Worm (Caenorhabditis elegans) whole organism, L1 larva: ENCODE measurements around the gene ZK1290.7.

ENCODE experiments used
- C16A3.4 ChIP-seq: fragments of 150-350 bp; optimal IDR thresholded peaks from 2 replicates; lab custom pipeline; 2014; ENCODE audit warnings: missing biosample characterization, missing genetic modification characterization
- F16B12.6 ChIP-seq: fragments of 150-350 bp; optimal IDR thresholded peaks from 2 replicates; lab custom pipeline; 2014; ENCODE audit warnings: missing biosample characterization, missing genetic modification characterization
- alr-1 ChIP-seq: fragments of 200-800 bp; sonication (Bioruptor generic); optimal IDR thresholded peaks from 2 replicates; lab custom pipeline; 2018; ENCODE audit warnings: borderline replicate concordance, mild to moderate bottlenecking, missing genetic modification characterization, missing compliant biosample characterization
- aly-2 ChIP-seq: fragments of 150-350 bp; optimal IDR thresholded peaks from 2 replicates; lab custom pipeline; 2014; ENCODE audit warnings: missing biosample characterization, missing genetic modification characterization
- ama-1 ChIP-seq: fragments of 150-350 bp; optimal IDR thresholded peaks from 2 replicates; lab custom pipeline; 2014
- ceh-88 ChIP-seq: fragments of 200-800 bp; sonication (Bioruptor generic); IDR thresholded peaks from 2 replicates; pipeline ENCODE4 v1.3.6; 2022; ENCODE audit warnings: missing genetic modification characterization, missing compliant biosample characterization
- dsc-1 ChIP-seq: sonication (generic microtip); optimal IDR thresholded peaks from 2 replicates; lab custom pipeline; 2016; ENCODE audit warnings: mild to moderate bottlenecking, missing genetic modification characterization, missing compliant biosample characterization
- efl-1 ChIP-seq, 4 experiments: fragments of 150-350 bp; optimal IDR thresholded peaks in 3 of 4; peaks in 1 of 4; 1 replicate in 1 of 4; 2 replicates in 3 of 4; lab custom pipeline; 2014; ENCODE audit warnings: missing biosample characterization in 2 of 4, missing genetic modification characterization in 2 of 4, missing genetic modification reagents in 2 of 4
- efl-3 ChIP-seq: fragments of 200-800 bp; sonication (Bioruptor generic); optimal IDR thresholded peaks from 2 replicates; lab custom pipeline; 2018; ENCODE audit warnings: mild to moderate bottlenecking, missing genetic modification characterization, missing compliant biosample characterization
- egl-27 ChIP-seq, 2 experiments: fragments of 150-350 bp in 1 of 2; sonication (generic microtip); optimal IDR thresholded peaks; 3 replicates each; lab custom pipeline; 2017 to 2018; ENCODE audit warnings: missing biosample characterization in 2 of 2, missing genetic modification characterization in 2 of 2, missing genetic modification reagents in 2 of 2
- ets-5 ChIP-seq: fragments of 200-800 bp; sonication (Bioruptor generic); IDR thresholded peaks from 2 replicates; pipeline ENCODE4 v1.3.6; 2022; ENCODE audit warnings: missing genetic modification characterization, missing compliant biosample characterization
- fkh-8 ChIP-seq: sonication (generic microtip); optimal IDR thresholded peaks from 2 replicates; lab custom pipeline; 2016; ENCODE audit warnings: mild to moderate bottlenecking, missing genetic modification characterization, missing compliant biosample characterization
- grh-1 ChIP-seq: fragments of 200-800 bp; sonication (Bioruptor generic); IDR thresholded peaks from 2 replicates; pipeline ENCODE4 v1.3.6; 2022; ENCODE audit warnings: missing genetic modification reagents, missing genetic modification characterization, missing compliant biosample characterization
- lin-13 ChIP-seq: fragments of 150-350 bp; optimal IDR thresholded peaks from 2 replicates; lab custom pipeline; 2014; ENCODE audit warnings: missing biosample characterization, missing genetic modification reagents, missing genetic modification characterization
- lin-35 ChIP-seq, 2 experiments: fragments of 150-350 bp; optimal IDR thresholded peaks; 2 replicates each; lab custom pipeline; 2014; ENCODE audit warnings: missing biosample characterization in 2 of 2, missing genetic modification characterization in 2 of 2, missing genetic modification reagents in 2 of 2
- lir-3 ChIP-seq: sonication (generic microtip); optimal IDR thresholded peaks from 2 replicates; lab custom pipeline; 2016; ENCODE audit warnings: mild to moderate bottlenecking, missing genetic modification characterization, moderate library complexity, missing compliant biosample characterization; ENCODE audit not compliant: poor library complexity
- lsy-2 ChIP-seq, 2 experiments: fragments of 150-350 bp; optimal IDR thresholded peaks; 2 replicates each; lab custom pipeline; 2014; ENCODE audit warnings: missing biosample characterization in 2 of 2, missing genetic modification characterization in 2 of 2
- nhr-20 ChIP-seq: sonication (generic microtip); optimal IDR thresholded peaks from 2 replicates; lab custom pipeline; 2016; ENCODE audit warnings: mild to moderate bottlenecking, missing genetic modification characterization, missing compliant biosample characterization
- nhr-28 ChIP-seq: fragments of 150-350 bp; optimal IDR thresholded peaks from 2 replicates; lab custom pipeline; 2014; ENCODE audit warnings: missing biosample characterization, missing genetic modification characterization
- nhr-76 ChIP-seq: sonication (generic microtip); optimal IDR thresholded peaks from 2 replicates; lab custom pipeline; 2017; ENCODE audit warnings: missing biosample characterization, missing genetic modification characterization
- nhr-85 ChIP-seq: sonication (generic microtip); peaks from one replicate; lab custom pipeline; 2016; ENCODE audit warnings: missing genetic modification characterization, inconsistent platforms, missing compliant biosample characterization
- snpc-4 ChIP-seq: fragments of 150-350 bp; optimal IDR thresholded peaks from 2 replicates; lab custom pipeline; 2014; ENCODE audit warnings: missing biosample characterization, missing genetic modification characterization
- snu-23 ChIP-seq: sonication (generic microtip); optimal IDR thresholded peaks from 2 replicates; lab custom pipeline; 2016; ENCODE audit warnings: missing genetic modification characterization, missing compliant biosample characterization
- sup-37 ChIP-seq: fragments of 200-800 bp; sonication (Bioruptor generic); optimal IDR thresholded peaks from 2 replicates; lab custom pipeline; 2018; ENCODE audit warnings: mild to moderate bottlenecking, missing genetic modification characterization, missing compliant biosample characterization
- swsn-7 ChIP-seq: sonication (generic microtip); optimal IDR thresholded peaks from 2 replicates; lab custom pipeline; 2016; ENCODE audit warnings: missing genetic modification characterization, missing compliant biosample characterization
- tbx-2 ChIP-seq: sonication (generic microtip); optimal IDR thresholded peaks from 2 replicates; lab custom pipeline; 2016; ENCODE audit warnings: missing genetic modification characterization, missing compliant biosample characterization
- tlp-1 ChIP-seq: fragments of 150-350 bp; optimal IDR thresholded peaks from 2 replicates; lab custom pipeline; 2014; ENCODE audit warnings: missing biosample characterization, missing genetic modification characterization
- unc-130 ChIP-seq: fragments of 150-350 bp; optimal IDR thresholded peaks from 2 replicates; lab custom pipeline; 2017; ENCODE audit warnings: missing biosample characterization, missing genetic modification characterization, inconsistent platforms
- unc-30 ChIP-seq: sonication (generic microtip); optimal IDR thresholded peaks from 2 replicates; lab custom pipeline; 2017; ENCODE audit warnings: missing biosample characterization, missing genetic modification characterization
- unc-62 ChIP-seq: fragments of 150-350 bp; optimal IDR thresholded peaks from 2 replicates; lab custom pipeline; 2014; ENCODE audit warnings: missing biosample characterization, missing genetic modification reagents, missing genetic modification characterization
- xbp-1 ChIP-seq: sonication (generic microtip); optimal IDR thresholded peaks from 2 replicates; lab custom pipeline; 2016; ENCODE audit warnings: missing genetic modification characterization, missing compliant biosample characterization
- zip-4 ChIP-seq: fragments of 200-800 bp; sonication (Bioruptor generic); optimal IDR thresholded peaks from 2 replicates; lab custom pipeline; 2018; ENCODE audit warnings: mild to moderate bottlenecking, missing genetic modification characterization, moderate library complexity, missing compliant biosample characterization
- ztf-4 ChIP-seq: fragments of 150-350 bp; optimal IDR thresholded peaks from 2 replicates; lab custom pipeline; 2014; ENCODE audit warnings: missing biosample characterization, missing genetic modification characterization

Gene ZK1290.7

DNA sequence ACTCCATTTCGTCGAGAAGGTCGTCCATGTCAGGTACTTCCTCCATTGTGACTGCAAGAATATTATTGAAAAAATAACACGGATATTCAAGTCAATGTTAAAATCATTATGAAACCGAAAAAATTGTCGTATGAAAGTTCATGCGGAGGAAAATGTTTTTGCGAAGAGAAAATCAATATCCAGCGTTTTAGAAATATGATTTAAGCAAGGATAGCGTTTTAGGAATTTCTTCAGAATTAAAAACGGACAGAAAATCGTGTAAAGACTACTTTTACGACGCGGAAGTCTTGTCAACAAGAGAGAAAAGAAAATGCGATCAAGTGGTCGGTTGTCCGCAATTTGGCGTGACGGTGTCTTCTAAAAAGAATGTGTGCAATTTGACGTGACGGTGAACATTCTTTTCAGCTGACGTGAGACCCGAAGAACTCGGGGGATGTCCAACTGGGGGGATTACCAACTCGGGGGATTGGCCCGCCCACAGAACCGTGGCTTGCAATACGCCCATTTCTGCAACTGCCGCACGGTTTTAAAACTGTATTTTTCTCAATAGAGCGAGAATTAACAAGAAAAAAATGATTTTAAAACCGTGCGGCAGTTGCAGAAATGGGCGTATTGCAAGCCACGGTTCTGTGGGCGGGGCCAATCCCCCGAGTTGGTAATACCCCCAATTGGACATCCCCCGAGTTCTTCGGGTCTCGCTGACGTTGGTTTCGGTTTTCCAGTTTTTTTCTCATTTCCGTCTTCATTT lies 46.7 kb downstream of the ZK1290.7 start, which contains the start of the genes aka-1 and ubc-6 (continued):
- TF ChIP-seq C16A3.4 (tag; lab: Kevin White, UChicago): peak; percentile 78
- peak; percentile 90 for TF ChIP-seq grh-1
- TF ChIP-seq ztf-4 (tag; lab: Kevin White, UChicago): peak; percentile 8
- TF ChIP-seq ets-5 (GFP tag; lab: Robert Waterston, UW): no peak
- TF ChIP-seq zip-4 (GFP tag; lab: Kevin White, UChicago): peak; percentile 50
- peak; percentile 54 for TF ChIP-seq lin-13 (GFP tag; lab: Kevin White, UChicago)
- TF ChIP-seq nhr-76: peak; percentile 30
- TF ChIP-seq lir-3: peak; percentile 71
- peak; percentile 86 for TF ChIP-seq tbx-2
- peak; percentile 93 for TF ChIP-seq nhr-85 (tag; lab: Kevin White, UChicago)
- TF ChIP-seq ama-1 (lab: Kevin White, UChicago): no peak
- TF ChIP-seq sup-37 (GFP tag; lab: Kevin White, UChicago): no peak
- peak; percentile 89 for TF ChIP-seq snu-23 (GFP tag; lab: Kevin White, UChicago)
- peak; percentile 74 to 76 for TF ChIP-seq efl-1 (optimal IDR thresholded peaks at IDR 0.05; lab: Kevin White, UChicago)
- TF ChIP-seq efl-1 (GFP tag; optimal IDR thresholded peaks at IDR 0.05 in 1 of 2; lab: Kevin White, UChicago): peak; percentile 67 to 96
- no peak for TF ChIP-seq unc-62 (GFP tag; lab: Kevin White, UChicago)
- TF ChIP-seq fkh-8 (tag; lab: Kevin White, UChicago): peak; percentile 78
- no peak for TF ChIP-seq efl-3 (GFP tag; lab: Kevin White, UChicago)
- peak; percentile 81 for TF ChIP-seq xbp-1 (tag; lab: Kevin White, UChicago)
- peak; percentile 88 for TF ChIP-seq nhr-20 (tag; lab: Kevin White, UChicago)
- TF ChIP-seq ceh-88: peak; percentile 72
- TF ChIP-seq aly-2: no peak
- no peak for TF ChIP-seq nhr-28 (tag; lab: Kevin White, UChicago)
- peak; percentile 33 for TF ChIP-seq unc-130 (tag; lab: Kevin White, UChicago)
- TF ChIP-seq F16B12.6 (tag; lab: Kevin White, UChicago): peak; percentile 93
- peak; percentile 42 for TF ChIP-seq snpc-4 (tag; lab: Kevin White, UChicago)
- peak; percentile 70 to 84 for TF ChIP-seq lin-35 (GFP tag; optimal IDR thresholded peaks at IDR 0.05; lab: Kevin White, UChicago)
- no peak for TF ChIP-seq tlp-1 (tag; lab: Kevin White, UChicago)
- TF ChIP-seq dsc-1 (tag; lab: Kevin White, UChicago): peak; percentile 66
- TF ChIP-seq alr-1 (tag; lab: Kevin White, UChicago): no peak
- no peak for TF ChIP-seq unc-30 (tag; lab: Kevin White, UChicago)
- TF ChIP-seq lsy-2 (tag; optimal IDR thresholded peaks at IDR 0.05; lab: Kevin White, UChicago): peak; percentile 80 to 84
- TF ChIP-seq swsn-7: peak; percentile 79
- TF ChIP-seq egl-27 (tag; optimal IDR thresholded peaks at IDR 0.05; lab: Kevin White, UChicago): no peak
